Fruit fly (Drosophila melanogaster) whole organism, embryonic: Measurements from ENCODE around the gene CG6962.

Experiments used
- BEAF-32 ChIP-seq: fragments of 200-800 bp; sonication (Bioruptor generic); optimal IDR thresholded peaks from 3 replicates; lab custom pipeline; 2017; ENCODE audit warnings: missing biosample characterization, missing genetic modification characterization, mild to moderate bottlenecking, moderate library complexity, missing genetic modification reagents
- CG1024 ChIP-seq: fragments of 200-800 bp; sonication (Bioruptor generic); IDR thresholded peaks from 2 replicates; pipeline ENCODE4 v1.3.6; 2022; ENCODE audit warnings: missing biosample characterization, missing genetic modification characterization
- CG12744 ChIP-seq: fragments of 200-800 bp; sonication (Bioruptor generic); optimal IDR thresholded peaks from 2 replicates; lab custom pipeline; 2016; ENCODE audit warnings: missing biosample characterization, missing genetic modification characterization
- CG14710 ChIP-seq: fragments of 200-800 bp; sonication (Bioruptor generic); optimal IDR thresholded peaks from 3 replicates; lab custom pipeline; 2019; ENCODE audit warnings: missing biosample characterization, mild to moderate bottlenecking, missing genetic modification characterization, moderate library complexity
- CG15601 ChIP-seq: fragments of 200-800 bp; sonication (Bioruptor generic); optimal IDR thresholded peaks from 3 replicates; lab custom pipeline; 2019; ENCODE audit warnings: missing biosample characterization, mild to moderate bottlenecking, missing genetic modification characterization, moderate library complexity
- CG17328 ChIP-seq: fragments of 200-800 bp; sonication (Bioruptor generic); IDR thresholded peaks from 2 replicates; pipeline ENCODE4 v1.3.6; 2022; ENCODE audit warnings: missing biosample characterization, missing genetic modification characterization
- CG17802 ChIP-seq: fragments of 200-800 bp; sonication (Bioruptor generic); optimal IDR thresholded peaks from 2 replicates; lab custom pipeline; 2018; ENCODE audit warnings: missing biosample characterization, mild to moderate bottlenecking, missing genetic modification characterization, moderate library complexity
- CG3163 ChIP-seq: fragments of 200-800 bp; sonication (Bioruptor generic); optimal IDR thresholded peaks from 3 replicates; lab custom pipeline; 2016; ENCODE audit warnings: missing biosample characterization, missing genetic modification characterization
- CG32767 ChIP-seq: fragments of 200-800 bp; sonication (Bioruptor generic); IDR thresholded peaks from 2 replicates; pipeline ENCODE4 v1.3.6; 2022; ENCODE audit warnings: missing biosample characterization, missing genetic modification characterization
- CG34224 ChIP-seq: fragments of 200-800 bp; sonication (Bioruptor generic); IDR thresholded peaks from 3 replicates; pipeline ENCODE4 v1.3.6; 2022; ENCODE audit warnings: missing biosample characterization, missing genetic modification characterization; ENCODE audit not compliant: partially characterized antibody
- CG3995 ChIP-seq: fragments of 200-800 bp; sonication (Bioruptor generic); optimal IDR thresholded peaks from 3 replicates; lab custom pipeline; 2016; ENCODE audit warnings: missing biosample characterization, missing genetic modification characterization
- CG4360 ChIP-seq: fragments of 200-800 bp; sonication (Bioruptor generic); IDR thresholded peaks from 2 replicates; pipeline ENCODE4 v1.3.6; 2022; ENCODE audit warnings: missing biosample characterization, missing genetic modification characterization
- CG4617 ChIP-seq: fragments of 200-800 bp; sonication (Bioruptor generic); optimal IDR thresholded peaks from 3 replicates; lab custom pipeline; 2016; ENCODE audit warnings: missing biosample characterization, missing genetic modification characterization, borderline replicate concordance
- CG5180 ChIP-seq: fragments of 200-800 bp; sonication (Bioruptor generic); optimal IDR thresholded peaks from 3 replicates; lab custom pipeline; 2017; ENCODE audit warnings: missing biosample characterization, missing genetic modification characterization, mild to moderate bottlenecking, moderate library complexity, missing genetic modification reagents
- CG6654 ChIP-seq: fragments of 200-800 bp; sonication (Bioruptor generic); optimal IDR thresholded peaks from 2 replicates; lab custom pipeline; 2017; ENCODE audit warnings: missing biosample characterization, mild to moderate bottlenecking, missing genetic modification characterization
- CG6791 ChIP-seq: fragments of 200-800 bp; sonication (Bioruptor generic); IDR thresholded peaks from 3 replicates; pipeline ENCODE4 v1.3.6; 2022; ENCODE audit warnings: missing biosample characterization, missing genetic modification characterization; ENCODE audit not compliant: partially characterized antibody
- CG7963 ChIP-seq: fragments of 200-800 bp; sonication (Bioruptor generic); IDR thresholded peaks from 3 replicates; pipeline ENCODE4 v1.3.6; 2022; ENCODE audit warnings: missing biosample characterization, missing genetic modification characterization; ENCODE audit not compliant: partially characterized antibody
- CG8281 ChIP-seq: fragments of 200-800 bp; sonication (Bioruptor generic); optimal IDR thresholded peaks from 2 replicates; lab custom pipeline; 2018; ENCODE audit warnings: missing biosample characterization, mild to moderate bottlenecking, missing genetic modification characterization, moderate library complexity
- Dbx ChIP-seq: fragments of 200-800 bp; sonication (Bioruptor generic); IDR thresholded peaks from 3 replicates; pipeline ENCODE4 v1.3.6; 2022; ENCODE audit warnings: missing biosample characterization, missing genetic modification characterization
- H15 ChIP-seq: fragments of 200-800 bp; sonication (Bioruptor generic); IDR thresholded peaks from 3 replicates; pipeline ENCODE4 v1.3.6; 2022; ENCODE audit warnings: missing biosample characterization, missing genetic modification characterization
- Mrtf ChIP-seq: fragments of 200-800 bp; sonication (Bioruptor generic); IDR thresholded peaks from 3 replicates; pipeline ENCODE4 v1.3.6; 2022; ENCODE audit warnings: missing biosample characterization, missing genetic modification characterization
- NC2β ChIP-seq: fragments of 200-800 bp; sonication (Bioruptor generic); optimal IDR thresholded peaks from 2 replicates; lab custom pipeline; 2016; ENCODE audit warnings: missing biosample characterization, missing genetic modification characterization
- Pdp1 ChIP-seq, 2 experiments: fragments of 200-800 bp; sonication (Bioruptor generic); optimal IDR thresholded peaks; 3 replicates each; lab custom pipeline; 2016; ENCODE audit warnings: missing biosample characterization in 2 of 2, missing genetic modification characterization in 2 of 2, mild to moderate bottlenecking in 1 of 2, moderate library complexity in 1 of 2
- Ptx1 ChIP-seq: fragments of 200-800 bp; sonication (Bioruptor generic); IDR thresholded peaks from 2 replicates; pipeline ENCODE4 v1.3.6; 2022; ENCODE audit warnings: missing biosample characterization, missing genetic modification characterization
- Rfx ChIP-seq: fragments of 200-800 bp; sonication (Bioruptor generic); IDR thresholded peaks from 2 replicates; pipeline ENCODE4 v1.3.6; 2022; ENCODE audit warnings: missing biosample characterization, missing genetic modification characterization
- Sry-β ChIP-seq: fragments of 200-800 bp; sonication (Bioruptor generic); optimal IDR thresholded peaks from 2 replicates; lab custom pipeline; 2018; ENCODE audit warnings: missing biosample characterization, mild to moderate bottlenecking, missing genetic modification characterization, moderate library complexity
- Vsx1 ChIP-seq: fragments of 200-800 bp; sonication (Bioruptor generic); optimal IDR thresholded peaks from 2 replicates; lab custom pipeline; 2017; ENCODE audit warnings: missing biosample characterization, mild to moderate bottlenecking, missing genetic modification characterization, missing genetic modification reagents
- Xbp1 ChIP-seq: fragments of 200-800 bp; sonication (Bioruptor generic); optimal IDR thresholded peaks from 3 replicates; lab custom pipeline; 2016; ENCODE audit warnings: missing biosample characterization, mild to moderate bottlenecking, missing genetic modification characterization
- Xrp1 ChIP-seq: fragments of 200-800 bp; sonication (Bioruptor generic); IDR thresholded peaks from 2 replicates; pipeline ENCODE4 v1.3.6; 2022; ENCODE audit warnings: missing biosample characterization, missing genetic modification characterization
- al ChIP-seq: fragments of 200-800 bp; sonication (Bioruptor generic); IDR thresholded peaks from 2 replicates; pipeline ENCODE4 v1.3.6; 2022; ENCODE audit warnings: missing biosample characterization, missing genetic modification characterization
- dysf ChIP-seq: fragments of 200-800 bp; sonication (Bioruptor generic); IDR thresholded peaks from 3 replicates; pipeline ENCODE4 v1.3.6; 2022; ENCODE audit warnings: missing biosample characterization, missing genetic modification characterization
- fru ChIP-seq: fragments of >200 bp; optimal IDR thresholded peaks from 2 replicates; lab custom pipeline; 2017
- hbn ChIP-seq: fragments of 200-800 bp; sonication (Bioruptor generic); IDR thresholded peaks from 2 replicates; pipeline ENCODE4 v1.3.6; 2022; ENCODE audit warnings: missing biosample characterization, missing genetic modification characterization; ENCODE audit not compliant: partially characterized antibody
- kni ChIP-seq: fragments of 200-800 bp; sonication (Bioruptor generic); optimal IDR thresholded peaks from 3 replicates; lab custom pipeline; 2017; ENCODE audit warnings: mild to moderate bottlenecking, missing biosample characterization, missing genetic modification reagents, missing genetic modification characterization
- knrl ChIP-seq: fragments of 200-800 bp; sonication (Bioruptor generic); IDR thresholded peaks from 3 replicates; pipeline ENCODE4 v1.3.6; 2022; ENCODE audit warnings: missing biosample characterization, missing genetic modification characterization; ENCODE audit not compliant: partially characterized antibody
- lmd ChIP-seq: fragments of 200-800 bp; sonication (Bioruptor generic); IDR thresholded peaks from 2 replicates; pipeline ENCODE4 v1.3.6; 2022; ENCODE audit warnings: missing biosample characterization, missing genetic modification characterization
- onecut ChIP-seq: fragments of 200-800 bp; sonication (Bioruptor generic); IDR thresholded peaks from 2 replicates; pipeline ENCODE4 v1.3.6; 2022; ENCODE audit warnings: missing biosample characterization, missing genetic modification characterization
- otp ChIP-seq: fragments of 200-800 bp; sonication (Bioruptor generic); IDR thresholded peaks from 3 replicates; pipeline ENCODE4, ENCODE4 v1.3.6; 2022; ENCODE audit warnings: missing biosample characterization, missing genetic modification characterization
- phol ChIP-seq: fragments of 200-800 bp; sonication (Bioruptor generic); optimal IDR thresholded peaks from 3 replicates; lab custom pipeline; 2018; ENCODE audit warnings: missing biosample characterization, mild to moderate bottlenecking, missing genetic modification characterization, moderate library complexity
- pros ChIP-seq: fragments of 200-800 bp; sonication (Bioruptor generic); optimal IDR thresholded peaks from 3 replicates; lab custom pipeline; 2019; ENCODE audit warnings: missing biosample characterization, mild to moderate bottlenecking, missing genetic modification characterization, moderate library complexity
- pum ChIP-seq: fragments of 200-800 bp; sonication (Bioruptor generic); optimal IDR thresholded peaks from 2 replicates; lab custom pipeline; 2016; ENCODE audit warnings: missing biosample characterization, missing genetic modification characterization
- sc ChIP-seq, 3 experiments: fragments of >200 bp in 2 of 3; fragments of 200-800 bp in 1 of 3; sonication (Bioruptor generic) in 1 of 3; optimal IDR thresholded peaks; 2 replicates in 2 of 3; 3 replicates in 1 of 3; lab custom pipeline; 2017; ENCODE audit warnings: mild to moderate bottlenecking in 1 of 3, missing biosample characterization in 1 of 3, missing genetic modification characterization in 1 of 3, missing genetic modification reagents in 1 of 3
- seq ChIP-seq: fragments of 200-800 bp; sonication (Bioruptor generic); IDR thresholded peaks from 2 replicates; pipeline ENCODE4 v1.3.6; 2022; ENCODE audit warnings: missing biosample characterization, missing genetic modification characterization
- sisA ChIP-seq: fragments of 200-800 bp; sonication (Bioruptor generic); IDR thresholded peaks from 2 replicates; pipeline ENCODE4 v1.3.6; 2022; ENCODE audit warnings: missing biosample characterization, missing genetic modification characterization
- slp2 ChIP-seq: fragments of 200-800 bp; sonication (Bioruptor generic); optimal IDR thresholded peaks from 2 replicates; lab custom pipeline; 2016; ENCODE audit warnings: missing biosample characterization, missing genetic modification characterization
- tll ChIP-seq, 2 experiments: fragments of 200-800 bp in 1 of 2; fragments of >200 bp in 1 of 2; sonication (Bioruptor generic) in 1 of 2; optimal IDR thresholded peaks; 2 replicates each; lab custom pipeline; 2017 to 2019; ENCODE audit warnings: missing biosample characterization in 2 of 2, missing genetic modification characterization in 2 of 2, mild to moderate bottlenecking in 1 of 2, moderate library complexity in 1 of 2
- z ChIP-seq: fragments of 200-800 bp; sonication (Bioruptor generic); IDR thresholded peaks from 3 replicates; pipeline ENCODE4 v1.3.6; 2022; ENCODE audit warnings: missing biosample characterization, missing genetic modification characterization
- zen2 ChIP-seq: fragments of 200-800 bp; sonication (Bioruptor generic); IDR thresholded peaks from 3 replicates; pipeline ENCODE4 v1.3.6; 2022; ENCODE audit warnings: missing biosample characterization, missing genetic modification characterization; ENCODE audit not compliant: partially characterized antibody

The CG6962 gene

dm6 chr3R:11893197-11893596, 10.9 kb upstream of the CG6962 start, which contains the start of gene Dnali1:
Dnali1 (minus strand) TSS chr3R:11893297.
- TF ChIP-seq CG8281 (tag; lab: Kevin White, UChicago) (no peak), zen2 (GFP tag; lab: Robert Waterston, UW) (no peak), CG15601 (tag; lab: Kevin White, UChicago) (no peak), CG34224 (GFP tag; lab: Robert Waterston, UW) (no peak), sc (optimal IDR thresholded peaks at IDR 0.05; lab: Kevin White, UChicago) (no peak), sc (GFP tag; optimal IDR thresholded peaks at IDR 0.05; lab: Kevin White, UChicago) (no peak), NC2β (no peak), fru (lab: Kevin White, UChicago) (no peak), pum (GFP tag; lab: Kevin White, UChicago) (no peak), slp2 (GFP tag; lab: Kevin White, UChicago) (no peak), Mrtf (GFP tag; lab: Robert Waterston, UW) (no peak), CG17802 (tag; lab: Kevin White, UChicago) (no peak), Xrp1 (no peak), kni (no peak), CG7963 (no peak), Pdp1 (GFP tag; optimal IDR thresholded peaks at IDR 0.05; lab: Kevin White, UChicago) (no peak), CG1024 (GFP tag; lab: Robert Waterston, UW) (no peak)

dm6 chr3R:11888038-11888567, 5.8 kb upstream of the CG6962 start:
- no peak for TF ChIP-seq CG32767 (GFP tag; lab: Robert Waterston, UW)
- peak; percentile 22 for TF ChIP-seq phol
- 0 out of 2 replicates have a peak, but pooled peaks have one; percentile 16 for TF ChIP-seq Ptx1 (GFP tag; lab: Robert Waterston, UW)
- peak in 1 of 2 experiments; percentile 22 for TF ChIP-seq tll (GFP tag; optimal IDR thresholded peaks at IDR 0.05; lab: Kevin White, UChicago)
- no peak for TF ChIP-seq onecut (GFP tag; lab: Robert Waterston, UW)
- no peak for TF ChIP-seq CG6654 (GFP tag; lab: Kevin White, UChicago)
- peak; percentile 58 for TF ChIP-seq pros (GFP tag; lab: Kevin White, UChicago)
- TF ChIP-seq CG17328 (GFP tag; lab: Robert Waterston, UW), result 0 out of 2 replicates have a peak, but pooled peaks have one; percentile 24
- 0 out of 3 replicates have a peak, but pooled peaks have one; percentile 4 for TF ChIP-seq otp
- 0 out of 2 replicates have a peak, but pooled peaks have one; percentile 27 for TF ChIP-seq sisA
- TF ChIP-seq Rfx (GFP tag; lab: Robert Waterston, UW), result peak; percentile 56
- TF ChIP-seq knrl (GFP tag; lab: Robert Waterston, UW), result peak; percentile 57; the same call in 2 of the 3 replicates
- TF ChIP-seq CG4617 (GFP tag; lab: Kevin White, UChicago), result no peak
- TF ChIP-seq BEAF-32 (GFP tag; lab: Kevin White, UChicago), result peak; percentile 39
- peak; percentile 26 for TF ChIP-seq lmd (GFP tag; lab: Robert Waterston, UW)
- 0 out of 2 replicates have a peak, but pooled peaks have one; percentile 24 for TF ChIP-seq al
- peak; percentile 30 for TF ChIP-seq CG3995
- peak; percentile 0 for TF ChIP-seq CG3163 (GFP tag; lab: Kevin White, UChicago)
- no peak for TF ChIP-seq Sry-β (GFP tag; lab: Kevin White, UChicago)
- TF ChIP-seq dysf, result 0 out of 3 replicates have a peak, but pooled peaks have one; percentile 28
- TF ChIP-seq CG12744 (GFP tag; lab: Kevin White, UChicago), result no peak
- TF ChIP-seq H15 (GFP tag; lab: Robert Waterston, UW), result no peak
- TF ChIP-seq Dbx (GFP tag; lab: Robert Waterston, UW), result no peak
- peak; percentile 75 for TF ChIP-seq CG4360
- peak; percentile 68 for TF ChIP-seq Vsx1
- peak; percentile 41; the same call in 1 of the 2 replicates for TF ChIP-seq hbn
- TF ChIP-seq pum (GFP tag; lab: Kevin White, UChicago), result peak; percentile 12
- peak; percentile 28; the same call in 1 of the 2 replicates for TF ChIP-seq seq
- peak; percentile 29 for TF ChIP-seq Xbp1
- 0 out of 3 replicates have a peak, but pooled peaks have one; percentile 25 for TF ChIP-seq z (GFP tag; lab: Robert Waterston, UW)
- no peak for TF ChIP-seq CG14710 (tag; lab: Kevin White, UChicago)
- no peak for TF ChIP-seq CG6791 (GFP tag; lab: Robert Waterston, UW)
- peak; percentile 81 for TF ChIP-seq CG5180 (GFP tag; lab: Kevin White, UChicago)
